Worm (Caenorhabditis elegans) whole organism, young adult: ENCODE data around the gene sri-54.

Experiments used
- B0336.3 ChIP-seq: fragments of 200-800 bp; sonication (Bioruptor generic); IDR thresholded peaks from 2 replicates; pipeline ENCODE4 v1.3.6; 2022; ENCODE audit warnings: missing genetic modification characterization, missing compliant biosample characterization
- F57C9.4 ChIP-seq: sonication (generic microtip); optimal IDR thresholded peaks from 2 replicates; lab custom pipeline; 2017; ENCODE audit warnings: mild to moderate bottlenecking, missing genetic modification characterization, missing compliant biosample characterization
- Y53G8AR.9 ChIP-seq: fragments of 200-800 bp; sonication (Bioruptor generic); conservative IDR thresholded peaks from 2 replicates; pipeline ENCODE4 v1.3.6; 2022; ENCODE audit warnings: missing genetic modification reagents, missing genetic modification characterization, missing compliant biosample characterization
- Y79H2A.3 ChIP-seq: fragments of 200-800 bp; sonication (Bioruptor generic); conservative IDR thresholded peaks from 2 replicates; pipeline ENCODE4 v1.3.6; 2022; ENCODE audit warnings: missing genetic modification reagents, missing genetic modification characterization, missing compliant biosample characterization
- Y95B8A.8 ChIP-seq: fragments of 200-800 bp; sonication (Bioruptor generic); IDR thresholded peaks from 2 replicates; pipeline ENCODE4 v1.3.6; 2022; ENCODE audit warnings: missing genetic modification reagents, missing genetic modification characterization, missing compliant biosample characterization
- ama-1 ChIP-seq, 3 experiments: fragments of 150-350 bp in 1 of 3; sonication (generic microtip) in 2 of 3; optimal IDR thresholded peaks; 2 replicates each; lab custom pipeline; 2014 to 2018; ENCODE audit warnings: missing biosample characterization in 2 of 3, missing genetic modification characterization in 2 of 3, missing genetic modification reagents in 2 of 3
- aptf-2 ChIP-seq: fragments of 200-800 bp; sonication (Bioruptor generic); conservative IDR thresholded peaks from 2 replicates; pipeline ENCODE4 v1.3.6; 2022; ENCODE audit warnings: missing genetic modification reagents, missing genetic modification characterization, missing compliant biosample characterization
- attf-3 ChIP-seq: fragments of 200-800 bp; sonication (Bioruptor generic); conservative IDR thresholded peaks from 2 replicates; pipeline ENCODE4 v1.3.6; 2022; ENCODE audit warnings: missing genetic modification reagents, missing genetic modification characterization, missing compliant biosample characterization
- cebp-2 ChIP-seq: fragments of 200-800 bp; sonication (Bioruptor generic); IDR thresholded peaks from 2 replicates; pipeline ENCODE4 v1.3.6; 2022; ENCODE audit warnings: missing genetic modification characterization, missing compliant biosample characterization
- ceh-58 ChIP-seq: fragments of 200-800 bp; sonication (Bioruptor generic); IDR thresholded peaks from 2 replicates; pipeline ENCODE4 v1.3.6; 2022; ENCODE audit warnings: missing genetic modification characterization, missing compliant biosample characterization
- dpl-1 ChIP-seq: fragments of 150-350 bp; optimal IDR thresholded peaks from 2 replicates; lab custom pipeline; 2014; ENCODE audit warnings: missing biosample characterization, missing genetic modification reagents, missing genetic modification characterization
- egl-44 ChIP-seq: fragments of 200-800 bp; sonication (Bioruptor generic); IDR thresholded peaks from 2 replicates; pipeline ENCODE4 v1.3.6; 2022; ENCODE audit warnings: missing genetic modification reagents, missing genetic modification characterization, missing compliant biosample characterization
- egrh-3 ChIP-seq: fragments of 200-800 bp; sonication (Bioruptor generic); IDR thresholded peaks from 2 replicates; pipeline ENCODE4 v1.3.6; 2022; ENCODE audit warnings: missing genetic modification reagents, missing genetic modification characterization, missing compliant biosample characterization
- ets-4 ChIP-seq: fragments of 200-800 bp; sonication (Bioruptor generic); optimal IDR thresholded peaks from 2 replicates; lab custom pipeline; 2018; ENCODE audit warnings: mild to moderate bottlenecking, missing genetic modification characterization, missing compliant biosample characterization
- hlh-26 ChIP-seq: fragments of 200-800 bp; sonication (Bioruptor generic); conservative IDR thresholded peaks from 2 replicates; pipeline ENCODE4 v1.3.6; 2022; ENCODE audit warnings: missing genetic modification reagents, missing genetic modification characterization, missing compliant biosample characterization
- hrde-1 ChIP-seq: sonication (generic microtip); optimal IDR thresholded peaks from 2 replicates; lab custom pipeline; 2016; ENCODE audit warnings: missing genetic modification characterization, mild to moderate bottlenecking, missing compliant biosample characterization, moderate library complexity, missing genotype, missing genetic modification reagents, borderline replicate concordance
- hsf-1 ChIP-seq: fragments of 200-800 bp; sonication (Bioruptor generic); IDR thresholded peaks from 2 replicates; pipeline ENCODE4 v1.3.6; 2022; ENCODE audit warnings: missing genetic modification reagents, missing genetic modification characterization, missing compliant biosample characterization
- let-607 ChIP-seq, 2 experiments: fragments of 200-800 bp in 1 of 2; sonication (Bioruptor generic) in 1 of 2; sonication (generic microtip) in 1 of 2; optimal IDR thresholded peaks; 2 replicates each; lab custom pipeline; 2016 to 2018; ENCODE audit warnings: mild to moderate bottlenecking in 2 of 2, missing compliant biosample characterization in 2 of 2, missing genetic modification characterization in 2 of 2, moderate library complexity in 2 of 2, missing genotype in 1 of 2
- lin-40 ChIP-seq: sonication (generic microtip); optimal IDR thresholded peaks from 2 replicates; lab custom pipeline; 2016; ENCODE audit warnings: missing genetic modification characterization, mild to moderate bottlenecking, missing compliant biosample characterization, missing genotype, missing genetic modification reagents
- lin-54 ChIP-seq: fragments of 200-800 bp; sonication (Bioruptor generic); optimal IDR thresholded peaks from 2 replicates; lab custom pipeline; 2018; ENCODE audit warnings: mild to moderate bottlenecking, missing genetic modification characterization, missing compliant biosample characterization
- lsl-1 ChIP-seq: fragments of 200-800 bp; sonication (Bioruptor generic); optimal IDR thresholded peaks from 2 replicates; lab custom pipeline; 2018; ENCODE audit warnings: mild to moderate bottlenecking, missing genetic modification characterization, moderate library complexity, missing compliant biosample characterization
- madf-8 ChIP-seq: fragments of 200-800 bp; sonication (Bioruptor generic); conservative IDR thresholded peaks from 2 replicates; pipeline ENCODE4 v1.3.6; 2022; ENCODE audit warnings: missing genetic modification reagents, missing genetic modification characterization, missing compliant biosample characterization
- nhr-120 ChIP-seq: fragments of 200-800 bp; sonication (Bioruptor generic); IDR thresholded peaks from 2 replicates; pipeline ENCODE4 v1.3.6; 2022; ENCODE audit warnings: missing genetic modification characterization, missing compliant biosample characterization
- nhr-80 ChIP-seq: sonication (generic microtip); optimal IDR thresholded peaks from 2 replicates; lab custom pipeline; 2016; ENCODE audit warnings: missing genetic modification characterization, missing compliant biosample characterization
- nhr-90 ChIP-seq: sonication (generic microtip); optimal IDR thresholded peaks from 2 replicates; lab custom pipeline; 2016; ENCODE audit warnings: missing genotype, mild to moderate bottlenecking, missing genetic modification characterization, missing compliant biosample characterization
- rcor-1 ChIP-seq: fragments of 200-800 bp; sonication (Bioruptor generic); IDR thresholded peaks from 2 replicates; pipeline ENCODE4 v1.3.6; 2022; ENCODE audit warnings: missing genetic modification reagents, missing genetic modification characterization, missing compliant biosample characterization
- rec-8 ChIP-seq, 2 experiments: sonication (generic microtip); optimal IDR thresholded peaks; 2 replicates each; lab custom pipeline; 2016; ENCODE audit warnings: mild to moderate bottlenecking in 2 of 2, missing genetic modification characterization in 2 of 2, missing genetic modification reagents in 2 of 2, missing genotype in 2 of 2, missing biosample characterization in 1 of 2, missing compliant biosample characterization in 1 of 2, moderate library complexity in 1 of 2
- sea-2 ChIP-seq: fragments of 200-800 bp; sonication (Bioruptor generic); IDR thresholded peaks from 2 replicates; pipeline ENCODE4 v1.3.6; 2022; ENCODE audit warnings: missing genetic modification characterization, missing compliant biosample characterization
- snpc-1.1 ChIP-seq: sonication (generic microtip); optimal IDR thresholded peaks from 2 replicates; lab custom pipeline; 2017; ENCODE audit warnings: missing genetic modification characterization, mild to moderate bottlenecking, missing compliant biosample characterization, antibody characterized with exemption, moderate library complexity, missing genotype, missing genetic modification reagents; ENCODE audit not compliant: insufficient read depth
- snpc-1.3 ChIP-seq: sonication (generic microtip); optimal IDR thresholded peaks from 2 replicates; lab custom pipeline; 2017; ENCODE audit warnings: missing genetic modification characterization, mild to moderate bottlenecking, missing compliant biosample characterization, antibody characterized with exemption, moderate library complexity, missing genotype, missing genetic modification reagents; ENCODE audit not compliant: insufficient read depth
- tbx-9 ChIP-seq: sonication (generic microtip); optimal IDR thresholded peaks from 2 replicates; lab custom pipeline; 2016; ENCODE audit warnings: borderline replicate concordance, missing genetic modification characterization, inconsistent platforms, missing compliant biosample characterization
- unc-62 ChIP-seq: fragments of 150-350 bp; optimal IDR thresholded peaks from 2 replicates; lab custom pipeline; 2014; ENCODE audit warnings: missing biosample characterization, missing genetic modification reagents, missing genetic modification characterization
- ztf-18 ChIP-seq: sonication (generic microtip); optimal IDR thresholded peaks from 2 replicates; lab custom pipeline; 2016; ENCODE audit warnings: missing genotype, mild to moderate bottlenecking, missing genetic modification characterization, missing compliant biosample characterization
- ztf-6 ChIP-seq: fragments of 200-800 bp; sonication (Bioruptor generic); IDR thresholded peaks from 2 replicates; pipeline ENCODE4 v1.3.6; 2022; ENCODE audit warnings: missing genetic modification reagents, missing genetic modification characterization, missing compliant biosample characterization

The sri-54 gene

ce11 chrII:3158985-3159384, 21.3 kb upstream of the sri-54 start, which contains the start of gene sri-34:
Gene sri-34 (minus strand): TSS chrII:3159085.
- TF ChIP-seq nhr-90 (tag; lab: Kevin White, UChicago), result no peak

- TF ChIP-seq snpc-1.3 (no peak), nhr-80 (tag; lab: Kevin White, UChicago) (no peak), unc-62 (GFP tag; lab: Kevin White, UChicago) (no peak), F57C9.4 (no peak), rcor-1 (GFP tag; lab: Robert Waterston, UW) (no peak), egl-44 (GFP tag; lab: Robert Waterston, UW) (no peak), aptf-2 (no peak), lsl-1 (no peak), hrde-1 (tag; lab: Kevin White, UChicago) (no peak)
- TF ChIP-seq, all 124 proteins: peak for 0
Measured at ce11 chrII:3156749-3157148, 19.0 kb upstream of the sri-54 start, which contains the start of gene sri-33. Gene sri-33 (minus strand): TSS chrII:3156849.

- no peak for TF ChIP-seq ztf-18 (tag; lab: Kevin White, UChicago)
- TF ChIP-seq hsf-1 (GFP tag; lab: Robert Waterston, UW), result no peak
- TF ChIP-seq Y53G8AR.9 (GFP tag; lab: Robert Waterston, UW), result no peak
- no peak for TF ChIP-seq madf-8 (GFP tag; lab: Robert Waterston, UW)
- no peak for TF ChIP-seq Y95B8A.8 (GFP tag; lab: Robert Waterston, UW)
- no peak for TF ChIP-seq snpc-1.1
- no peak for TF ChIP-seq sea-2 (GFP tag; lab: Robert Waterston, UW)
- no peak for TF ChIP-seq lin-40 (tag; lab: Kevin White, UChicago)
- TF ChIP-seq nhr-120 (GFP tag; lab: Robert Waterston, UW), result no peak
- TF ChIP-seq attf-3 (GFP tag; lab: Robert Waterston, UW), result no peak
- TF ChIP-seq ztf-6, result no peak
- TF ChIP-seq let-607 (tag; optimal IDR thresholded peaks at IDR 0.05; lab: Kevin White, UChicago), result no peak
- no peak for TF ChIP-seq ceh-58 (GFP tag; lab: Robert Waterston, UW)
- TF ChIP-seq tbx-9 (tag; lab: Kevin White, UChicago), result no peak
Measured at ce11 chrII:3154383-3154782, 16.7 kb upstream of the sri-54 start, which contains the start of gene sri-32. Gene sri-32 (minus strand): TSS chrII:3154483.

ce11 chrII:3151615-3152014, 13.9 kb upstream of the sri-54 start, which contains the start of the genes T10D4.14 and T10D4.19:
Gene T10D4.14 (minus strand): TSS chrII:3151715.
Gene T10D4.19 (plus strand): TSS chrII:3151918.
- TF ChIP-seq egrh-3 (no peak), Y53G8AR.9 (GFP tag; lab: Robert Waterston, UW) (no peak), ztf-18 (tag; lab: Kevin White, UChicago) (no peak), lin-40 (tag; lab: Kevin White, UChicago) (no peak), B0336.3 (GFP tag; lab: Robert Waterston, UW) (no peak), ama-1 (optimal IDR thresholded peaks at IDR 0.05; lab: Kevin White, UChicago) (no peak), ama-1 (GFP tag; optimal IDR thresholded peaks at IDR 0.05; lab: Kevin White, UChicago) (no peak), ets-4 (GFP tag; lab: Kevin White, UChicago) (no peak), dpl-1 (GFP tag; lab: Kevin White, UChicago) (no peak), hlh-26 (GFP tag; lab: Robert Waterston, UW) (no peak), rcor-1 (GFP tag; lab: Robert Waterston, UW) (no peak), rec-8 (tag; optimal IDR thresholded peaks at IDR 0.05; lab: Kevin White, UChicago) (no peak), Y79H2A.3 (GFP tag; lab: Robert Waterston, UW) (no peak), lin-54 (GFP tag; lab: Kevin White, UChicago) (no peak), cebp-2 (GFP tag; lab: Robert Waterston, UW) (no peak)
